Worm (Caenorhabditis elegans) whole organism, L2 larva: ENCODE data around the gene fbxa-36.
"Not testable (repeated sequence)": the region's sequence is repeated elsewhere in the genome, so short reads cannot be mapped to it uniquely, and the experiment has no call there.

Experiments used
- C34F6.9 ChIP-seq: fragments of 150-350 bp; optimal IDR thresholded peaks from 2 replicates; lab custom pipeline; 2014; ENCODE audit warnings: missing biosample characterization, missing genetic modification characterization
- F13H6.1 ChIP-seq: sonication (generic microtip); optimal IDR thresholded peaks from 2 replicates; lab custom pipeline; 2016; ENCODE audit warnings: missing genetic modification characterization, missing compliant biosample characterization
- Y55F3AM.14 ChIP-seq: fragments of 200-800 bp; sonication (Bioruptor generic); optimal IDR thresholded peaks from 2 replicates; lab custom pipeline; 2018; ENCODE audit warnings: mild to moderate bottlenecking, missing genetic modification characterization, missing compliant biosample characterization
- ZK546.5 ChIP-seq: sonication (generic microtip); optimal IDR thresholded peaks from 2 replicates; lab custom pipeline; 2017; ENCODE audit warnings: missing biosample characterization, missing genetic modification characterization
- ama-1 ChIP-seq: fragments of 150-350 bp; optimal IDR thresholded peaks from 2 replicates; lab custom pipeline; 2018; ENCODE audit warnings: inconsistent platforms
- blmp-1 ChIP-seq: sonication (generic microtip); optimal IDR thresholded peaks from 2 replicates; lab custom pipeline; 2017; ENCODE audit warnings: missing genetic modification characterization, mild to moderate bottlenecking, missing compliant biosample characterization, antibody characterized with exemption, moderate library complexity; ENCODE audit not compliant: insufficient read depth
- ceh-16 ChIP-seq: fragments of 150-350 bp; optimal IDR thresholded peaks from 2 replicates; lab custom pipeline; 2014; ENCODE audit warnings: missing biosample characterization, missing genetic modification characterization
- ceh-82 ChIP-seq: fragments of 150-350 bp; optimal IDR thresholded peaks from 2 replicates; lab custom pipeline; 2014; ENCODE audit warnings: missing biosample characterization, missing genetic modification characterization
- crh-2 ChIP-seq: sonication (generic microtip); optimal IDR thresholded peaks from 2 replicates; lab custom pipeline; 2017; ENCODE audit warnings: missing biosample characterization, missing genetic modification characterization
- dmd-4 ChIP-seq: sonication (generic microtip); optimal IDR thresholded peaks from 2 replicates; lab custom pipeline; 2017; ENCODE audit warnings: missing biosample characterization, missing genetic modification characterization
- elt-3 ChIP-seq: sonication (generic microtip); optimal IDR thresholded peaks from 2 replicates; lab custom pipeline; 2017; ENCODE audit warnings: missing biosample characterization, missing genetic modification characterization
- fos-1 ChIP-seq: fragments of 150-350 bp; optimal IDR thresholded peaks from 2 replicates; lab custom pipeline; 2014; ENCODE audit warnings: missing biosample characterization, missing genetic modification characterization
- gmeb-1 ChIP-seq: fragments of 150-350 bp; optimal IDR thresholded peaks from 2 replicates; lab custom pipeline; 2014; ENCODE audit warnings: missing biosample characterization, missing genetic modification characterization
- lin-13 ChIP-seq: fragments of 150-350 bp; optimal IDR thresholded peaks from 2 replicates; lab custom pipeline; 2014; ENCODE audit warnings: missing biosample characterization, missing genetic modification reagents, missing genetic modification characterization
- lin-39 ChIP-seq: fragments of 150-350 bp; optimal IDR thresholded peaks from 2 replicates; lab custom pipeline; 2014; ENCODE audit warnings: missing biosample characterization, missing genetic modification reagents, missing genetic modification characterization
- lsy-2 ChIP-seq, 2 experiments: fragments of 150-350 bp in 1 of 2; sonication (generic microtip) in 1 of 2; optimal IDR thresholded peaks; 2 replicates each; lab custom pipeline; 2014 to 2017; ENCODE audit warnings: missing biosample characterization in 2 of 2, missing genetic modification characterization in 2 of 2
- mab-5 ChIP-seq: fragments of 150-350 bp; optimal IDR thresholded peaks from 2 replicates; lab custom pipeline; 2014; ENCODE audit warnings: missing biosample characterization, missing genetic modification characterization
- nhr-129 ChIP-seq: fragments of 150-350 bp; optimal IDR thresholded peaks from 2 replicates; lab custom pipeline; 2014; ENCODE audit warnings: missing biosample characterization, missing genetic modification characterization
- nhr-21 ChIP-seq: fragments of 150-350 bp; optimal IDR thresholded peaks from 2 replicates; lab custom pipeline; 2014; ENCODE audit warnings: missing biosample characterization, missing genetic modification characterization
- nhr-23 ChIP-seq: fragments of 150-350 bp; optimal IDR thresholded peaks from 2 replicates; lab custom pipeline; 2014; ENCODE audit warnings: missing biosample characterization, missing genetic modification reagents, missing genetic modification characterization
- nhr-237 ChIP-seq: fragments of 150-350 bp; optimal IDR thresholded peaks from 2 replicates; lab custom pipeline; 2014; ENCODE audit warnings: missing biosample characterization, missing genetic modification characterization
- nhr-25 ChIP-seq: fragments of 150-350 bp; sonication (generic microtip); optimal IDR thresholded peaks from 3 replicates; lab custom pipeline; 2014; ENCODE audit warnings: missing biosample characterization, missing genetic modification characterization
- nhr-77 ChIP-seq: fragments of 150-350 bp; optimal IDR thresholded peaks from 2 replicates; lab custom pipeline; 2014; ENCODE audit warnings: missing biosample characterization, missing genetic modification characterization
- peb-1 ChIP-seq: fragments of 150-350 bp; optimal IDR thresholded peaks from 2 replicates; lab custom pipeline; 2014; ENCODE audit warnings: missing biosample characterization, missing genetic modification characterization
- sem-4 ChIP-seq: fragments of 150-350 bp; optimal IDR thresholded peaks from 2 replicates; lab custom pipeline; 2014; ENCODE audit warnings: missing biosample characterization, missing genetic modification reagents, missing genetic modification characterization
- skn-1 ChIP-seq: sonication (generic microtip); optimal IDR thresholded peaks from 2 replicates; lab custom pipeline; 2017; ENCODE audit warnings: missing biosample characterization, missing genetic modification characterization
- sma-3 ChIP-seq: sonication (generic microtip); optimal IDR thresholded peaks from 2 replicates; lab custom pipeline; 2016; ENCODE audit warnings: missing genetic modification reagents, missing genetic modification characterization, missing compliant biosample characterization
- sma-9 ChIP-seq, 2 experiments: fragments of 150-350 bp in 1 of 2; sonication (generic microtip) in 1 of 2; optimal IDR thresholded peaks; 2 replicates each; lab custom pipeline; 2014 to 2016; ENCODE audit warnings: missing genetic modification characterization in 2 of 2, mild to moderate bottlenecking in 1 of 2, missing biosample characterization in 1 of 2, missing compliant biosample characterization in 1 of 2, missing genetic modification reagents in 1 of 2, moderate library complexity in 1 of 2
- snpc-4 ChIP-seq: fragments of 150-350 bp; optimal IDR thresholded peaks from 2 replicates; lab custom pipeline; 2014; ENCODE audit warnings: missing biosample characterization, missing genetic modification characterization
- unc-55 ChIP-seq: fragments of 150-350 bp; sonication (generic microtip); optimal IDR thresholded peaks from 3 replicates; lab custom pipeline; 2014; ENCODE audit warnings: missing biosample characterization, missing genetic modification reagents, missing genetic modification characterization
- zag-1 ChIP-seq: fragments of 150-350 bp; optimal IDR thresholded peaks from 2 replicates; lab custom pipeline; 2014; ENCODE audit warnings: missing biosample characterization, missing genetic modification characterization
- ztf-1 ChIP-seq: fragments of 200-800 bp; sonication (Bioruptor generic); conservative IDR thresholded peaks from 2 replicates; pipeline ENCODE4 v1.3.6; 2022; ENCODE audit warnings: missing genetic modification characterization, missing compliant biosample characterization
- ztf-4 ChIP-seq: fragments of 150-350 bp; optimal IDR thresholded peaks from 2 replicates; lab custom pipeline; 2014; ENCODE audit warnings: missing biosample characterization, missing genetic modification characterization

Gene fbxa-36

DNA sequence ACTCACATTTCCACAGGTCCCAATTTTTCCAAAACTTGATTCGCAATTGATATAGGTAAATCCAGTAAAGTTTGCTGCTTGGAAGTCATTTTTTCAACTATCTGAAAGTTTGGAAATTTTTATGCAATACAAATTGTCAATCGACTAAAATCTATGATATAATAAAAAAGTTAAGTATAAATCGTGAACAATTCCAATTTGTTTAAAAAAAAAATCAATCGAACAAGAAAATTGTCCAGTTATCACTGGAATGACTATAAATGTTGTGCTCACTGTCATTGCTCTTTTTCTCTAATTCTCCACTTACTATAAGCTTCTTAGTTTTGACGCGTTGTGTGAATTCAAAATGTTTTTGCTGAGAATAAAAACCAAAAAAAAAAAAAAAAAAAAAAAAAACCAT, 23.9 kb downstream of the fbxa-36 start, which contains the start of gene fbxa-32:
Gene fbxa-32, minus strand, starts transcription at position 101 of the 400 bp plus-strand sequence.
- TF ChIP-seq sem-4 (no peak), Y55F3AM.14 (GFP tag; lab: Kevin White, UChicago) (no peak), sma-9 (GFP tag; optimal IDR thresholded peaks at IDR 0.05; lab: Kevin White, UChicago) (no peak), sma-9 (tag; optimal IDR thresholded peaks at IDR 0.05; lab: Kevin White, UChicago) (no peak), lin-13 (no peak), nhr-237 (tag; lab: Kevin White, UChicago) (no peak), C34F6.9 (tag; lab: Kevin White, UChicago) (no peak), mab-5 (tag; lab: Kevin White, UChicago) (no peak), crh-2 (tag; lab: Kevin White, UChicago) (no peak), zag-1 (tag; lab: Kevin White, UChicago) (no peak), ceh-82 (tag; lab: Kevin White, UChicago) (no peak), F13H6.1 (tag; lab: Kevin White, UChicago) (no peak), lin-39 (tag; lab: Kevin White, UChicago) (no peak), blmp-1 (tag; lab: Kevin White, UChicago) (no peak), fos-1 (tag; lab: Kevin White, UChicago) (no peak), nhr-23 (tag; lab: Kevin White, UChicago) (no peak), dmd-4 (tag; lab: Kevin White, UChicago) (no peak), snpc-4 (no peak)

DNA sequence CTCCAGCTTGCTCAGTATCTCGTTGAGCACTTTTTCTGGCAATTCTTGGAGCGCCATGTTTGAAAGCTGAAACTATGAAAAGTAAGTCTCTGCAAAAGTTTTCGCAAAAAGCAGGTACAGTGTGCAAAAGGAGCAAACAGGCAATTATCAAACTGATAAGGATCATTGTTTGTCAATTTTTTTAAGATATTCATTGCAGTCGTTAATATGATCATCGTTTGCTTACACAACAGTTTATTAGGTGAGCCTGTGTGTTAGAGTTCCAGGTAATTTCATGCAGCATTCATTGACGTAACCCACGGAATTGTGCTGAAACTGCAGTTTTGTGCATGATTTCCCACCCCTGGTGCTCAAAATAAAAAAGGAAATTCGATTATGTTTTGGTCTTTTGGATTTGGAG, 26.2 kb downstream of the fbxa-36 start, which contains the start of gene fbxa-151:
Gene fbxa-151, minus strand, starts transcription at position 101 of the 400 bp plus-strand sequence.
- not testable (repeated sequence) for TF ChIP-seq skn-1 (tag; lab: Kevin White, UChicago); sem-4; ama-1

ce11 chrIII:1263692-1264091, 29.3 kb downstream of the fbxa-36 start, which contains the start of gene srz-9:
srz-9 (plus strand) TSS chrIII:1263992.
- not testable (repeated sequence) for TF ChIP-seq elt-3 (tag; lab: Kevin White, UChicago); nhr-21 (tag; lab: Kevin White, UChicago); unc-55 (GFP tag; lab: Kevin White, UChicago)

DNA sequence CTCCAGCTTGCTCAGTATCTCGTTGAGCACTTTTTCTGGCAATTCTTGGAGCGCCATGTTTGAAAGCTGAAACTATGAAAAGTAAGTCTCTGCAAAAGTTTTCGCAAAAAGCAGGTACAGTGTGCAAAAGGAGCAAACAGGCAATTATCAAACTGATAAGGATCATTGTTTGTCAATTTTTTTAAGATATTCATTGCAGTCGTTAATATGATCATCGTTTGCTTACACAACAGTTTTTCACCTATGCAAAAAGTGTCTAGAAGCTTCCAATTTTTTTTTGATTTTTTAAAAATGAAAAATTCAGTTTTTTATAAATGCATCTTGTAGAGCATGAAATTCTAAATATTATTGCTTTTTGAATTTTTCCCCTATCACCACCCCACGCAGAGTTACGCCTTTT, 34.7 kb downstream of the fbxa-36 start, which contains the start of gene fbxa-78:
Gene fbxa-78, minus strand, starts transcription at position 101 of the 400 bp plus-strand sequence.
- not testable (repeated sequence) for TF ChIP-seq nhr-23 (tag; lab: Kevin White, UChicago); ceh-16; peb-1
- TF ChIP-seq, all 48 proteins: peak for 0; not testable (repeated sequence) for 48

DNA sequence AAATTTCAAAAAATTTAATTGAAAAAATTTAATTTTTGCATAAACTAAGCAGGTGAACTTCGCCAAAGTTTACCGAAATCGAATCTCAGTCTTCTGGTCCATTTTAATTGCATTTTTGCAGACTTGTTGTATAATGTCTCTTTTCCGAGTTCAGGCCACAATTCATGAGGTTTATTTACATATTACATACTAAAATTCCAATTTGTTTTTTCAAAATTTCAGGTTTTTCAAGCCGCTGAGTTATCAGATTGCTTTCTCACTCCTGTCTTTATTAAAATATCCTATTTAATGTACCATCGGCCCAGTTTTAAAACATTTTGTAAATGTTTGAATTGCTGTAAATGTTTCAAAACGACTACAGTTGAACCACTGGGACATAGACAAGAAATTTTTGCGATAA, 36.5 kb downstream of the fbxa-36 start, which contains the start of gene fbxa-208:
Gene fbxa-208, plus strand, starts transcription at position 301 of the 400 bp plus-strand sequence.
- not testable (repeated sequence) for TF ChIP-seq sma-9 (GFP tag; optimal IDR thresholded peaks at IDR 0.05; lab: Kevin White, UChicago); sma-9 (tag; optimal IDR thresholded peaks at IDR 0.05; lab: Kevin White, UChicago); mab-5 (tag; lab: Kevin White, UChicago); blmp-1 (tag; lab: Kevin White, UChicago)

DNA sequence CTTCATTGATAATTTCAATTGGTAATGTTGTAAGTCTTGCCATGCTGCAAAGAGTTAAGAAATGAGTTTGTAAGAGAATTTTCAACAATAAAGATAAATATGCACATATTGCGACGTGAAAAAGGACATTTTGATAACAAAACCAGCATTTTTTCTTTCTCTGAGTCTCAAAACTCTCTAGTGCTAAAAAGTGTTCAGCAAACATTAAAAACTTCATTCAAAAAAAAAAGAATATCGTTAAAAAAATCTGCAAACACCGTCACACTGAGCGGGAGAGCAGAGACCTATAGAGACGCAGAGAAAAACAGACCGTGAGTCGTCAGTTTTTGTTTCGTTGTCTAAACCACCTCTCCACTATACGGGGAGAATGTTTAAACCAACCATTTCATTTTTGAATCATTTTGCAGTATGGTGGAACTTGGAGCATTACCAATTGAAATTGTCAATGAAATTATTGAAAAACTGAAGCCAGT, 43.9 kb downstream of the fbxa-36 start, which contains the start of the genes fbxa-76 and fbxa-77:
Gene fbxa-76, minus strand, starts transcription at position 51 of the 473 bp plus-strand sequence.
Gene fbxa-77, plus strand, starts transcription at position 365 of the 473 bp plus-strand sequence.
- TF ChIP-seq nhr-25 (tag; lab: Kevin White, UChicago) (peak; percentile 14), lin-13 (peak; percentile 10), ztf-4 (tag; lab: Kevin White, UChicago) (no peak), nhr-77 (no peak), gmeb-1 (tag; lab: Kevin White, UChicago) (no peak), nhr-237 (tag; lab: Kevin White, UChicago) (no peak), crh-2 (tag; lab: Kevin White, UChicago) (peak; percentile 41), ZK546.5 (no peak), fos-1 (tag; lab: Kevin White, UChicago) (peak; percentile 71), unc-55 (GFP tag; lab: Kevin White, UChicago) (peak; percentile 73), sma-9 (GFP tag; optimal IDR thresholded peaks at IDR 0.05; lab: Kevin White, UChicago) (peak; percentile 58), sma-9 (tag; optimal IDR thresholded peaks at IDR 0.05; lab: Kevin White, UChicago) (no peak), C34F6.9 (tag; lab: Kevin White, UChicago) (peak; percentile 38), nhr-129 (peak; percentile 71), F13H6.1 (tag; lab: Kevin White, UChicago) (peak; percentile 52), snpc-4 (no peak), mab-5 (tag; lab: Kevin White, UChicago) (no peak), ztf-1 (GFP tag; lab: Robert Waterston, UW) (no peak), Y55F3AM.14 (GFP tag; lab: Kevin White, UChicago) (no peak), dmd-4 (tag; lab: Kevin White, UChicago) (no peak), skn-1 (tag; lab: Kevin White, UChicago) (no peak), lsy-2 (tag; optimal IDR thresholded peaks at IDR 0.05; lab: Kevin White, UChicago) (peak in 1 of 2 experiments; percentile 52), sma-3 (GFP tag; lab: Kevin White, UChicago) (no peak)
